Worm (Caenorhabditis elegans): ENCODE data around the gene lin-15A.

lin-15A gene

ce11 chrX:15784570-15784969, 52.8 kb downstream of the lin-15A start, which contains the start of gene Y7A5A.3:
Gene Y7A5A.3, minus strand, starts transcription at chrX:15784670.
- no peak for TF ChIP-seq nhr-23 (tag; optimal IDR thresholded peaks at IDR 0.05)
- TF ChIP-seq nhr-28 (tag; optimal IDR thresholded peaks at IDR 0.05), result no peak
- no peak for TF ChIP-seq ceh-16 (tag; optimal IDR thresholded peaks at IDR 0.05)
- no peak for TF ChIP-seq unc-39 (tag; optimal IDR thresholded peaks at IDR 0.05)
- no peak for TF ChIP-seq nhr-25 (tag; optimal IDR thresholded peaks at IDR 0.05)
- no peak for TF ChIP-seq nhr-12 (tag; optimal IDR thresholded peaks at IDR 0.05)
- no peak for TF ChIP-seq ztf-4 (tag; optimal IDR thresholded peaks at IDR 0.05)
- TF ChIP-seq aly-2 (tag; optimal IDR thresholded peaks at IDR 0.05), result no peak
- TF ChIP-seq nhr-237 (tag; optimal IDR thresholded peaks at IDR 0.05), result no peak
- no peak for TF ChIP-seq egl-27 (tag; optimal IDR thresholded peaks at IDR 0.05)
- TF ChIP-seq pqm-1 (tag; optimal IDR thresholded peaks at IDR 0.05), result no peak
- no peak for TF ChIP-seq skn-1 (tag; optimal IDR thresholded peaks at IDR 0.05)
- TF ChIP-seq ceh-9 (tag; optimal IDR thresholded peaks at IDR 0.05), result no peak
- no peak for TF ChIP-seq sea-2 (GFP tag; optimal IDR thresholded peaks at IDR 0.05)
- TF ChIP-seq daf-12 (tag; optimal IDR thresholded peaks at IDR 0.05), result no peak
